Fruit fly (Drosophila melanogaster): Measurements from ENCODE around the gene CG33306.
A peak's percentile ranks its signal among the peaks of the same experiment; 100 is the strongest.

CG33306 gene

dm6 chr2L:13805170-13805569 is 38.4 kb downstream of the CG33306 start:
- TF ChIP-seq Dfd (GFP tag; optimal IDR thresholded peaks at IDR 0.05), result no peak
- no peak for TF ChIP-seq Sp1 (GFP tag; optimal IDR thresholded peaks at IDR 0.05)
- TF ChIP-seq Jra (GFP tag; optimal IDR thresholded peaks at IDR 0.05), result no peak
- TF ChIP-seq Hnf4 (GFP tag; optimal IDR thresholded peaks at IDR 0.05), result no peak
- no peak for TF ChIP-seq Vsx2 (GFP tag; optimal IDR thresholded peaks at IDR 0.05; ENCODE audit: partially characterized antibody)
- no peak for TF ChIP-seq Mio (GFP tag; optimal IDR thresholded peaks at IDR 0.05)
- no peak for TF ChIP-seq N (GFP tag; optimal IDR thresholded peaks at IDR 0.05)
- TF ChIP-seq Abd-B (GFP tag; optimal IDR thresholded peaks at IDR 0.05), result no peak
- no peak for TF ChIP-seq lola (GFP tag; optimal IDR thresholded peaks at IDR 0.05)
- TF ChIP-seq GATAd (GFP tag; optimal IDR thresholded peaks at IDR 0.05), result no peak
- TF ChIP-seq tai (GFP tag; optimal IDR thresholded peaks at IDR 0.05), result no peak
- no peak for TF ChIP-seq brk (GFP tag; optimal IDR thresholded peaks at IDR 0.05)
- TF ChIP-seq CG32264 (GFP tag; optimal IDR thresholded peaks at IDR 0.05), result no peak
- no peak for TF ChIP-seq Myc (optimal IDR thresholded peaks at IDR 0.05)
- TF ChIP-seq dsf (GFP tag; optimal IDR thresholded peaks at IDR 0.05; ENCODE audit: borderline replicate concordance), result no peak
- TF ChIP-seq usp (GFP tag; optimal IDR thresholded peaks at IDR 0.05), result no peak

DNA sequence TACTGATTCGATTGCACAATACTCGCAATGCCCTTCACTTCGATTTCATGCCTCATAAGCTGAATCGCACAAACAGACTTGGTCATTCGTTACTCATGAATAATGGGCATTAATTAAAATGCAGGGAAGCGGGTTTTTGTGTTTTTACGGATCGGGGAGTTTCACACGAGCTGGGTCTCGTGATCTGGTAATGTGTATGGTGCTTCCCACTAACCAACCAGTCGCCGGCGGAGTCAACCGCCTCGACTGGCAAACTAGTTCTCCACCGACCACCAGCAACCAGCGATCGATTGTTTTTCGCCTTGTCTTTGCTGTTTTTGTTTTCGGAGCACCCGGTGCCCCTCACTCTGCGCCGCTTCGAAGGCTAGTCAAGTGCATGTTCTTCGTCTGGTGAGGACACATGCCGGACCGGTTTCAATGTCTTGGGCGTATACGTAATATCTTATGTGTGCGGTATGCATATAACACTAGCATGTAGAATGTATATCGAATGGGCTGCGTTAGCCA is 38.9 kb downstream of the CG33306 start:
- TF ChIP-seq Hr83 (GFP tag; optimal IDR thresholded peaks at IDR 0.05; ENCODE audit: poor library complexity, severe bottlenecking) (peak; percentile 10), Dif (GFP tag; optimal IDR thresholded peaks at IDR 0.05; ENCODE audit: partially characterized antibody) (peak; percentile 4), Hnf4 (GFP tag; optimal IDR thresholded peaks at IDR 0.05) (no peak), Rel (GFP tag; optimal IDR thresholded peaks at IDR 0.05) (no peak), Rel (tag; optimal IDR thresholded peaks at IDR 0.05) (peak; percentile 8)

dm6 chr2L:13803805-13804560 is 39.6 kb downstream of the CG33306 start:
- TF ChIP-seq Hr83 (GFP tag; optimal IDR thresholded peaks at IDR 0.05; ENCODE audit: poor library complexity, severe bottlenecking) (no peak), Rel (GFP tag; optimal IDR thresholded peaks at IDR 0.05) (no peak), Rel (tag; optimal IDR thresholded peaks at IDR 0.05) (peak; percentile 52), Abd-B (GFP tag; optimal IDR thresholded peaks at IDR 0.05) (no peak), Vsx2 (GFP tag; optimal IDR thresholded peaks at IDR 0.05; ENCODE audit: partially characterized antibody) (no peak), sv (GFP tag; optimal IDR thresholded peaks at IDR 0.05) (no peak), pan (optimal IDR thresholded peaks at IDR 0.05) (no peak), br (GFP tag; optimal IDR thresholded peaks at IDR 0.05) (peak; percentile 44), CG9705 (GFP tag; optimal IDR thresholded peaks at IDR 0.05) (no peak), CrebA (GFP tag; optimal IDR thresholded peaks at IDR 0.05; ENCODE audit: borderline replicate concordance) (no peak), Dfd (GFP tag; optimal IDR thresholded peaks at IDR 0.05) (no peak), ey (GFP tag; optimal IDR thresholded peaks at IDR 0.05) (no peak), dsf (GFP tag; optimal IDR thresholded peaks at IDR 0.05; ENCODE audit: borderline replicate concordance) (no peak), N (GFP tag; optimal IDR thresholded peaks at IDR 0.05) (no peak), OdsH (GFP tag; optimal IDR thresholded peaks at IDR 0.05) (no peak), brk (GFP tag; optimal IDR thresholded peaks at IDR 0.05) (no peak), foxo (GFP tag; optimal IDR thresholded peaks at IDR 0.05) (peak in 1 of 2 experiments; percentile 4), psq (GFP tag; optimal IDR thresholded peaks at IDR 0.05) (no peak), fru (GFP tag; optimal IDR thresholded peaks at IDR 0.05) (no peak), lola (GFP tag; optimal IDR thresholded peaks at IDR 0.05) (no peak), Hr78 (GFP tag; optimal IDR thresholded peaks at IDR 0.05) (no peak)

dm6 chr2L:13803032-13803661 is 40.4 kb downstream of the CG33306 start, which contains the start of gene CAH1:
CAH1 (plus strand) TSS chr2L:13803626.
- TF ChIP-seq Hr78 (GFP tag; optimal IDR thresholded peaks at IDR 0.05) (no peak), fru (GFP tag; optimal IDR thresholded peaks at IDR 0.05) (no peak), Rel (GFP tag; optimal IDR thresholded peaks at IDR 0.05) (no peak), Rel (tag; optimal IDR thresholded peaks at IDR 0.05) (no peak), rgr (GFP tag; optimal IDR thresholded peaks at IDR 0.05) (no peak), sv (GFP tag; optimal IDR thresholded peaks at IDR 0.05) (no peak), ey (GFP tag; optimal IDR thresholded peaks at IDR 0.05) (no peak), tai (GFP tag; optimal IDR thresholded peaks at IDR 0.05) (no peak), HLH106 (tag; optimal IDR thresholded peaks at IDR 0.05) (no peak)

Data from whole organism, wandering third instar larva.